Fruit fly (Drosophila melanogaster) whole organism, embryonic: Measurements from ENCODE around the gene CG43850.

Experiments
- Bteb2 ChIP-seq: fragments of 200-800 bp; sonication (Bioruptor generic); optimal IDR thresholded peaks from 2 replicates; lab custom pipeline; 2016; ENCODE audit warnings: missing biosample characterization, missing genetic modification characterization
- CG12104 ChIP-seq: fragments of 200-800 bp; sonication (Bioruptor generic); optimal IDR thresholded peaks from 3 replicates; lab custom pipeline; 2016; ENCODE audit warnings: missing biosample characterization, missing genetic modification characterization
- CG12769 ChIP-seq: fragments of 200-800 bp; sonication (Bioruptor generic); optimal IDR thresholded peaks from 2 replicates; lab custom pipeline; 2019; ENCODE audit warnings: missing biosample characterization, mild to moderate bottlenecking, missing genetic modification characterization, moderate library complexity
- CG1602 ChIP-seq: fragments of 200-800 bp; sonication (Bioruptor generic); optimal IDR thresholded peaks from 3 replicates; lab custom pipeline; 2016; ENCODE audit warnings: missing biosample characterization, missing genetic modification characterization
- CG17385 ChIP-seq: fragments of 200-800 bp; sonication (Bioruptor generic); optimal IDR thresholded peaks from 3 replicates; lab custom pipeline; 2018; ENCODE audit warnings: missing biosample characterization, mild to moderate bottlenecking, missing genetic modification characterization
- CG17912 ChIP-seq: fragments of 200-800 bp; sonication (Bioruptor generic); optimal IDR thresholded peaks from 2 replicates; lab custom pipeline; 2018; ENCODE audit warnings: missing biosample characterization, mild to moderate bottlenecking, missing genetic modification characterization
- CG1792 ChIP-seq: fragments of 200-800 bp; sonication (Bioruptor generic); optimal IDR thresholded peaks from 2 replicates; lab custom pipeline; 2016; ENCODE audit warnings: missing biosample characterization, missing genetic modification characterization
- CG18476 ChIP-seq: fragments of 200-800 bp; sonication (Bioruptor generic); optimal IDR thresholded peaks from 2 replicates; lab custom pipeline; 2016; ENCODE audit warnings: missing biosample characterization, mild to moderate bottlenecking, missing genetic modification characterization
- CG4820 ChIP-seq: fragments of 200-800 bp; sonication (Bioruptor generic); optimal IDR thresholded peaks from 3 replicates; lab custom pipeline; 2016; ENCODE audit warnings: missing biosample characterization, missing genetic modification characterization
- CG6813 ChIP-seq: fragments of 200-800 bp; sonication (Bioruptor generic); optimal IDR thresholded peaks from 2 replicates; lab custom pipeline; 2017; ENCODE audit warnings: missing biosample characterization, missing genetic modification characterization, mild to moderate bottlenecking, moderate library complexity, missing genetic modification reagents
- CG8359 ChIP-seq: fragments of 200-800 bp; sonication (Bioruptor generic); optimal IDR thresholded peaks from 2 replicates; lab custom pipeline; 2017; ENCODE audit warnings: missing biosample characterization, mild to moderate bottlenecking, missing genetic modification characterization, borderline replicate concordance
- CHES-1-like ChIP-seq: fragments of 200-800 bp; sonication (Bioruptor generic); optimal IDR thresholded peaks from 2 replicates; lab custom pipeline; 2016; ENCODE audit warnings: missing biosample characterization, missing genetic modification characterization
- Camta ChIP-seq: fragments of 200-800 bp; sonication (Bioruptor generic); optimal IDR thresholded peaks from 2 replicates; lab custom pipeline; 2016; ENCODE audit warnings: missing biosample characterization, missing genetic modification characterization
- Drgx ChIP-seq: fragments of 200-800 bp; sonication (Bioruptor generic); IDR thresholded peaks from 2 replicates; pipeline ENCODE4 v1.3.6; 2022; ENCODE audit warnings: missing biosample characterization, missing genetic modification characterization
- GATAe ChIP-seq: fragments of 200-800 bp; sonication (Bioruptor generic); conservative IDR thresholded peaks from 2 replicates; pipeline ENCODE4 v1.3.6; 2022; ENCODE audit warnings: missing biosample characterization, missing genetic modification characterization
- H15 ChIP-seq: fragments of 200-800 bp; sonication (Bioruptor generic); IDR thresholded peaks from 3 replicates; pipeline ENCODE4 v1.3.6; 2022; ENCODE audit warnings: missing biosample characterization, missing genetic modification characterization
- H2.0 ChIP-seq: fragments of 200-800 bp; sonication (Bioruptor generic); IDR thresholded peaks from 2 replicates; pipeline ENCODE4 v1.3.6; 2022; ENCODE audit warnings: missing biosample characterization, missing genetic modification characterization
- HmgZ ChIP-seq: fragments of 200-800 bp; sonication (Bioruptor generic); optimal IDR thresholded peaks from 2 replicates; lab custom pipeline; 2018; ENCODE audit warnings: missing biosample characterization, mild to moderate bottlenecking, missing genetic modification characterization
- Hr39 ChIP-seq: fragments of >200 bp; optimal IDR thresholded peaks from 2 replicates; lab custom pipeline; 2017
- Hr51 ChIP-seq, 2 experiments: fragments of 200-800 bp; sonication (Bioruptor generic); optimal IDR thresholded peaks; 2 replicates in 1 of 2; 3 replicates in 1 of 2; lab custom pipeline; 2016 to 2018; ENCODE audit warnings: missing biosample characterization in 2 of 2, missing genetic modification characterization in 2 of 2, mild to moderate bottlenecking in 1 of 2, moderate library complexity in 1 of 2
- Jarid2 ChIP-seq: fragments of 200-800 bp; sonication (Bioruptor generic); optimal IDR thresholded peaks from 3 replicates; lab custom pipeline; 2017; ENCODE audit warnings: mild to moderate bottlenecking, missing biosample characterization, missing genetic modification reagents, missing genetic modification characterization
- MTF-1 ChIP-seq: fragments of 200-800 bp; sonication (Bioruptor generic); optimal IDR thresholded peaks from 2 replicates; lab custom pipeline; 2018; ENCODE audit warnings: missing biosample characterization, mild to moderate bottlenecking, missing genetic modification characterization, borderline replicate concordance
- Max ChIP-seq: fragments of 200-800 bp; sonication (Bioruptor generic); optimal IDR thresholded peaks from 2 replicates; lab custom pipeline; 2016; ENCODE audit warnings: missing biosample characterization, mild to moderate bottlenecking, missing genetic modification characterization
- Ptx1 ChIP-seq: fragments of 200-800 bp; sonication (Bioruptor generic); IDR thresholded peaks from 2 replicates; pipeline ENCODE4 v1.3.6; 2022; ENCODE audit warnings: missing biosample characterization, missing genetic modification characterization
- Six4 ChIP-seq: fragments of 200-800 bp; sonication (Bioruptor generic); optimal IDR thresholded peaks from 2 replicates; lab custom pipeline; 2016; ENCODE audit warnings: missing biosample characterization, missing genetic modification characterization
- Sox102F ChIP-seq: fragments of 200-800 bp; sonication (Bioruptor generic); optimal IDR thresholded peaks from 2 replicates; lab custom pipeline; 2018; ENCODE audit warnings: missing biosample characterization, mild to moderate bottlenecking, missing genetic modification characterization, moderate library complexity
- Xbp1 ChIP-seq: fragments of 200-800 bp; sonication (Bioruptor generic); optimal IDR thresholded peaks from 3 replicates; lab custom pipeline; 2016; ENCODE audit warnings: missing biosample characterization, mild to moderate bottlenecking, missing genetic modification characterization
- abd-A ChIP-seq: fragments of 200-800 bp; sonication (Bioruptor generic); optimal IDR thresholded peaks from 3 replicates; lab custom pipeline; 2019; ENCODE audit warnings: missing biosample characterization, mild to moderate bottlenecking, missing genetic modification characterization, moderate library complexity
- chinmo ChIP-seq: fragments of 200-800 bp; sonication (Bioruptor generic); IDR thresholded peaks from 4 replicates; pipeline ENCODE4 v1.3.6; 2022; ENCODE audit warnings: missing biosample characterization, missing genetic modification characterization; ENCODE audit not compliant: partially characterized antibody
- danr ChIP-seq: fragments of 200-800 bp; sonication (Bioruptor generic); IDR thresholded peaks from 2 replicates; pipeline ENCODE4 v1.3.6; 2022; ENCODE audit warnings: missing biosample characterization, missing genetic modification characterization
- dpn ChIP-seq, 2 experiments: fragments of 200-800 bp; sonication (Bioruptor generic); optimal IDR thresholded peaks; 3 replicates each; lab custom pipeline; 2016; ENCODE audit warnings: missing biosample characterization in 2 of 2, missing genetic modification characterization in 2 of 2
- fd102C ChIP-seq: fragments of 200-800 bp; sonication (Bioruptor generic); optimal IDR thresholded peaks from 2 replicates; lab custom pipeline; 2018; ENCODE audit warnings: missing biosample characterization, mild to moderate bottlenecking, missing genetic modification characterization, moderate library complexity
- fd64A ChIP-seq: fragments of 200-800 bp; sonication (Bioruptor generic); optimal IDR thresholded peaks from 3 replicates; lab custom pipeline; 2018; ENCODE audit warnings: missing biosample characterization, mild to moderate bottlenecking, missing genetic modification characterization
- gro ChIP-seq: fragments of 200-800 bp; sonication (Bioruptor generic); optimal IDR thresholded peaks from 2 replicates; lab custom pipeline; 2016; ENCODE audit warnings: missing biosample characterization, missing genetic modification characterization
- inv ChIP-seq: fragments of 200-800 bp; sonication (Bioruptor generic); IDR thresholded peaks from 2 replicates; pipeline ENCODE4 v1.3.6; 2022; ENCODE audit warnings: missing biosample characterization, missing genetic modification characterization; ENCODE audit not compliant: partially characterized antibody
- knrl ChIP-seq: fragments of 200-800 bp; sonication (Bioruptor generic); IDR thresholded peaks from 3 replicates; pipeline ENCODE4 v1.3.6; 2022; ENCODE audit warnings: missing biosample characterization, missing genetic modification characterization; ENCODE audit not compliant: partially characterized antibody
- nom ChIP-seq: fragments of 200-800 bp; sonication (Bioruptor generic); optimal IDR thresholded peaks from 2 replicates; lab custom pipeline; 2017; ENCODE audit warnings: missing biosample characterization, missing genetic modification characterization, mild to moderate bottlenecking, moderate library complexity, missing genetic modification reagents
- pho ChIP-seq: fragments of 200-800 bp; sonication (Bioruptor generic); optimal IDR thresholded peaks from 2 replicates; lab custom pipeline; 2016; ENCODE audit warnings: missing biosample characterization, missing genetic modification characterization
- phol ChIP-seq: fragments of 200-800 bp; sonication (Bioruptor generic); optimal IDR thresholded peaks from 3 replicates; lab custom pipeline; 2018; ENCODE audit warnings: missing biosample characterization, mild to moderate bottlenecking, missing genetic modification characterization, moderate library complexity
- pita ChIP-seq: fragments of 200-800 bp; sonication (Bioruptor generic); optimal IDR thresholded peaks from 2 replicates; lab custom pipeline; 2017; ENCODE audit warnings: missing biosample characterization, mild to moderate bottlenecking, missing genetic modification characterization
- scrt ChIP-seq: fragments of 200-800 bp; sonication (Bioruptor generic); optimal IDR thresholded peaks from 2 replicates; lab custom pipeline; 2018; ENCODE audit warnings: missing biosample characterization, mild to moderate bottlenecking, missing genetic modification characterization, moderate library complexity
- shn ChIP-seq: fragments of 200-800 bp; sonication (Bioruptor generic); optimal IDR thresholded peaks from 3 replicates; lab custom pipeline; 2016; ENCODE audit warnings: missing biosample characterization, missing genetic modification characterization
- sim ChIP-seq: fragments of 200-800 bp; sonication (Bioruptor generic); IDR thresholded peaks from 2 replicates; pipeline ENCODE4 v1.3.6; 2022; ENCODE audit warnings: missing biosample characterization, missing genetic modification characterization
- tio ChIP-seq: fragments of 200-800 bp; sonication (Bioruptor generic); optimal IDR thresholded peaks from 2 replicates; lab custom pipeline; 2017; ENCODE audit warnings: missing biosample characterization, missing genetic modification characterization, inconsistent platforms
- tna ChIP-seq: fragments of 200-800 bp; sonication (Bioruptor generic); IDR thresholded peaks from 2 replicates; pipeline ENCODE4 v1.3.6; 2022; ENCODE audit warnings: missing biosample characterization, missing genetic modification characterization; ENCODE audit not compliant: partially characterized antibody
- unpg ChIP-seq: fragments of 200-800 bp; sonication (Bioruptor generic); optimal IDR thresholded peaks from 3 replicates; lab custom pipeline; 2018; ENCODE audit warnings: missing biosample characterization, mild to moderate bottlenecking, missing genetic modification characterization, moderate library complexity
- wdn ChIP-seq: fragments of 200-800 bp; sonication (Bioruptor generic); IDR thresholded peaks from 2 replicates; pipeline ENCODE4 v1.3.6; 2022; ENCODE audit warnings: missing biosample characterization, missing genetic modification characterization
- wor ChIP-seq: fragments of 200-800 bp; sonication (Bioruptor generic); IDR thresholded peaks from 2 replicates; pipeline ENCODE4 v1.3.6; 2022; ENCODE audit warnings: missing biosample characterization, missing genetic modification characterization

Gene CG43850

DNA sequence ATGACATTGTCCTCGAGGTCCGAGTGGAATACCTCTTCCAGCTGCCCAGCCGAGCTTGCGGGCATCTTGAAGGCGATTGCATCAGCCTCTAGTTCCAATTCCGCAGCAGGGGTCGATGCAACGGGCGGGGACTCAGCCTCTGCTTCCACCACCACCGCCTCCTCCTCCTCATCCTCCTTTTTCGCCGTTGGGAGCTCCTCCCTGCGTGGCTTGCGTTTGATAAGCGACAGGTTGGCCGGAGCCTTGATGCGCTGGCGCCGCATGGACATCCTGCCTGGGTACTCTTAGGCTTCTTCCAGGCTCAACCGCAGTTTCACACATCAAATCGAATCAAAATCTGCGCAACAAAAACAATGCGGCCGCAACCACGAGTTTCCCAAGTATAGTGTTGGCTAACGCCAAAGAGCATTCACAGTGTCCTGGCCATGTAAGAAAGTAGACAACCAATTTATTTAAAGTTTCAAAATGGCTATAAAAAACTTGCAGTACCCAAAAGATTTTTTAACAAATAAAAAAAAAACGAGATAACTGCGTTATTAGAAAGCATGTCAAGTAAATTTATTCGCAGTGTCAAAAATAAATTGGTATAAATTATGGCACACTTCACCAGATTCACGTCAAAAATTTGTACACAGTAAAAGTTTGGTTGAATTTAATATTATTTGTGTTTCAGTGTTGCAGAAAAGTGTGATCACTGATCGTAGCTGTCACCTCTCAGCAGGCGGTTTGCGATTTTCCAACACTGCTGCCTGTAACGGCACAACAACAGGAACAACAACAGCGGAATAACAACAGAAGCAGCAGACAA is 41.6 kb upstream of the CG43850 start, which contains the start of the genes Bdp1 and CG6565 (continued):
- TF ChIP-seq MTF-1, result peak; percentile 59
- TF ChIP-seq tna (GFP tag; lab: Robert Waterston, UW), result no peak
- TF ChIP-seq CG17385 (GFP tag; lab: Kevin White, UChicago), result peak; percentile 93
- no peak for TF ChIP-seq Hr39
- no peak for TF ChIP-seq pita (GFP tag; lab: Kevin White, UChicago)
- peak; percentile 99 for TF ChIP-seq shn (GFP tag; lab: Kevin White, UChicago)
- peak; percentile 80 for TF ChIP-seq fd102C
- TF ChIP-seq Jarid2, result no peak
- peak; percentile 78 for TF ChIP-seq sim (GFP tag; lab: Robert Waterston, UW)
- no peak for TF ChIP-seq chinmo
- peak; percentile 97 for TF ChIP-seq danr
- TF ChIP-seq Bteb2 (GFP tag; lab: Kevin White, UChicago), result peak; percentile 98
- TF ChIP-seq nom (GFP tag; lab: Kevin White, UChicago), result peak; percentile 80
- TF ChIP-seq HmgZ (tag; lab: Kevin White, UChicago), result peak; percentile 97
- peak; percentile 99 for TF ChIP-seq CG1602
- TF ChIP-seq inv (GFP tag; lab: Robert Waterston, UW), result 0 out of 2 replicates have a peak, but pooled peaks have one; percentile 42
- peak; percentile 99 for TF ChIP-seq Xbp1 (GFP tag; lab: Kevin White, UChicago)
- peak; percentile 96 to 98 for TF ChIP-seq Hr51 (GFP tag; optimal IDR thresholded peaks at IDR 0.05; lab: Kevin White, UChicago)
- TF ChIP-seq Drgx, result peak; percentile 92
- peak; percentile 93 for TF ChIP-seq H2.0 (GFP tag; lab: Robert Waterston, UW)
- peak; percentile 79 for TF ChIP-seq GATAe (GFP tag; lab: Robert Waterston, UW)
- TF ChIP-seq Six4 (GFP tag; lab: Kevin White, UChicago), result peak; percentile 96
- TF ChIP-seq wdn (GFP tag; lab: Robert Waterston, UW), result peak; percentile 86
- no peak for TF ChIP-seq CG12769 (tag; lab: Kevin White, UChicago)
- peak; percentile 97 for TF ChIP-seq CG18476 (GFP tag; lab: Kevin White, UChicago)
- no peak for TF ChIP-seq abd-A (tag; lab: Kevin White, UChicago)
- TF ChIP-seq gro, result peak; percentile 97
- peak; percentile 99 for TF ChIP-seq tio (GFP tag; lab: Kevin White, UChicago)
- peak; percentile 85 for TF ChIP-seq CG6813 (GFP tag; lab: Kevin White, UChicago)
- peak; percentile 98 for TF ChIP-seq Ptx1
- TF ChIP-seq knrl, result peak; percentile 63
- peak; percentile 98 for TF ChIP-seq CHES-1-like (GFP tag; lab: Kevin White, UChicago)
- TF ChIP-seq CG17912 (GFP tag; lab: Kevin White, UChicago), result peak; percentile 58
- peak; percentile 94 for TF ChIP-seq unpg (GFP tag; lab: Kevin White, UChicago)
- TF ChIP-seq wor (GFP tag; lab: Robert Waterston, UW), result peak; percentile 96
- TF ChIP-seq CG4820 (GFP tag; lab: Kevin White, UChicago), result peak; percentile 97
- TF ChIP-seq fd64A (GFP tag; lab: Kevin White, UChicago), result peak; percentile 70
- TF ChIP-seq scrt (GFP tag; lab: Kevin White, UChicago), result peak; percentile 86
- peak; percentile 98 for TF ChIP-seq Sox102F (GFP tag; lab: Kevin White, UChicago)
- TF ChIP-seq phol, result peak; percentile 98
- TF ChIP-seq CG1792 (GFP tag; lab: Kevin White, UChicago), result peak; percentile 97
- TF ChIP-seq CG8359, result peak; percentile 77
- peak; percentile 99 for TF ChIP-seq Max (GFP tag; lab: Kevin White, UChicago)
- peak; percentile 99 for TF ChIP-seq pho (GFP tag; lab: Kevin White, UChicago)
- TF ChIP-seq H15 (GFP tag; lab: Robert Waterston, UW), result peak; percentile 93
- TF ChIP-seq CG12104 (GFP tag; lab: Kevin White, UChicago), result peak; percentile 98
- TF ChIP-seq dpn (GFP tag; optimal IDR thresholded peaks at IDR 0.05; lab: Kevin White, UChicago), result peak; percentile 98 to 99
- TF ChIP-seq Camta, result peak; percentile 99
